Fruit fly (Drosophila melanogaster): ENCODE measurements around the gene Pli.

The Pli gene

dm6 chr3R:23820290-23820689 is 69.6 kb downstream of the Pli start (continued):
- TF ChIP-seq CG15696 (tag; optimal IDR thresholded peaks at IDR 0.05) (no peak), sisA (GFP tag; IDR thresholded peaks at IDR 0.05) (no peak), chn (GFP tag; optimal IDR thresholded peaks at IDR 0.05) (no peak), oc (tag; optimal IDR thresholded peaks at IDR 0.05) (no peak), D19A (tag; optimal IDR thresholded peaks at IDR 0.05) (peak; percentile 12), lilli (GFP tag; optimal IDR thresholded peaks at IDR 0.05) (peak; percentile 45), Hsf (GFP tag; optimal IDR thresholded peaks at IDR 0.05) (peak; percentile 37), Ssrp (tag; optimal IDR thresholded peaks at IDR 0.05) (no peak), E2f2 (GFP tag; IDR thresholded peaks at IDR 0.05) (peak; percentile 82), slp2 (GFP tag; optimal IDR thresholded peaks at IDR 0.05) (no peak), ATbp (GFP tag; optimal IDR thresholded peaks at IDR 0.05) (no peak), cas (GFP tag; IDR thresholded peaks at IDR 0.05) (no peak), sqz (GFP tag; optimal IDR thresholded peaks at IDR 0.05) (no peak), CG13624 (GFP tag; optimal IDR thresholded peaks at IDR 0.05) (no peak), Ets65A (GFP tag) (no peak), Hand (GFP tag; optimal IDR thresholded peaks at IDR 0.05) (no peak), pros (GFP tag; optimal IDR thresholded peaks at IDR 0.05) (no peak), CG31388 (GFP tag; optimal IDR thresholded peaks at IDR 0.05) (no peak), CG33213 (GFP tag; optimal IDR thresholded peaks at IDR 0.05) (peak; percentile 81), ash1 (GFP tag; optimal IDR thresholded peaks at IDR 0.05) (no peak), Mad (GFP tag; optimal IDR thresholded peaks at IDR 0.05) (peak; percentile 40), twi (tag; optimal IDR thresholded peaks at IDR 0.05) (no peak), unc-4 (GFP tag; IDR thresholded peaks at IDR 0.05; ENCODE audit: partially characterized antibody) (0 out of 2 replicates have a peak, but pooled peaks have one; percentile 34), sima (GFP tag; optimal IDR thresholded peaks at IDR 0.05) (no peak), Opbp (GFP tag; IDR thresholded peaks at IDR 0.05; ENCODE audit: partially characterized antibody) (0 out of 3 replicates have a peak, but pooled peaks have one; percentile 42), CG15514 (GFP tag; optimal IDR thresholded peaks at IDR 0.05) (peak; percentile 77), Dad (GFP tag; optimal IDR thresholded peaks at IDR 0.05) (no peak), Stat92E (GFP tag; optimal IDR thresholded peaks at IDR 0.05) (no peak), ranshi (GFP tag; IDR thresholded peaks at IDR 0.05) (peak; percentile 19; the same call in 1 of the 2 replicates), stc (GFP tag; IDR thresholded peaks at IDR 0.05) (no peak), az2 (GFP tag; optimal IDR thresholded peaks at IDR 0.05) (peak; percentile 15), Hr78 (GFP tag; optimal IDR thresholded peaks at IDR 0.05) (no peak), gfzf (GFP tag; optimal IDR thresholded peaks at IDR 0.05) (peak; percentile 94), sob (GFP tag; IDR thresholded peaks at IDR 0.05) (peak; percentile 52), CrebB (tag; optimal IDR thresholded peaks at IDR 0.05) (no peak), CG1792 (GFP tag; optimal IDR thresholded peaks at IDR 0.05) (no peak), ac (GFP tag; optimal IDR thresholded peaks at IDR 0.05) (no peak), Kr (GFP tag; optimal IDR thresholded peaks at IDR 0.05) (no peak), CG11093 (GFP tag; IDR thresholded peaks at IDR 0.05) (no peak), her (GFP tag; optimal IDR thresholded peaks at IDR 0.05) (no peak), cad (GFP tag; optimal IDR thresholded peaks at IDR 0.05) (no peak), cwo (GFP tag; optimal IDR thresholded peaks at IDR 0.05) (no peak), CG9797 (GFP tag; optimal IDR thresholded peaks at IDR 0.05) (peak; percentile 95), Blimp-1 (GFP tag; optimal IDR thresholded peaks at IDR 0.05) (peak; percentile 21), shn (GFP tag; optimal IDR thresholded peaks at IDR 0.05) (no peak), CkIIα-i1 (GFP tag; IDR thresholded peaks at IDR 0.05) (no peak), CG3065 (GFP tag; optimal IDR thresholded peaks at IDR 0.05) (no peak), ab (GFP tag; optimal IDR thresholded peaks at IDR 0.05) (no peak), Max (GFP tag; optimal IDR thresholded peaks at IDR 0.05) (no peak), Ada2b (GFP tag; IDR thresholded peaks at IDR 0.05) (0 out of 2 replicates have a peak, but pooled peaks have one; percentile 9), ap (GFP tag; IDR thresholded peaks at IDR 0.05) (no peak)

Measured in whole organism, embryonic.